Fruit fly (Drosophila melanogaster): ENCODE measurements around the gene CG9008.

Gene CG9008

dm6 chr2L:13773697-13774096, 6.3 kb downstream of the CG9008 start, which contains the start of gene CG43376:
Gene CG43376 (plus strand): TSS chr2L:13773997.
- TF ChIP-seq D1 (tag; optimal IDR thresholded peaks at IDR 0.05) (no peak), CG12605 (GFP tag; IDR thresholded peaks at IDR 0.05) (no peak), Snoo (tag; optimal IDR thresholded peaks at IDR 0.05) (no peak), fd96Ca (GFP tag; IDR thresholded peaks at IDR 0.05) (no peak), EcR (GFP tag; optimal IDR thresholded peaks at IDR 0.05) (no peak), CG15710 (tag; optimal IDR thresholded peaks at IDR 0.05) (no peak), CG32121 (GFP tag; IDR thresholded peaks at IDR 0.05) (no peak), CG17806 (tag; optimal IDR thresholded peaks at IDR 0.05) (no peak), CG34367 (tag; optimal IDR thresholded peaks at IDR 0.05) (no peak), CG13204 (GFP tag; optimal IDR thresholded peaks at IDR 0.05) (no peak), CG8159 (tag; optimal IDR thresholded peaks at IDR 0.05) (no peak), Pif1A (GFP tag; optimal IDR thresholded peaks at IDR 0.05) (no peak), CG10348 (GFP tag; IDR thresholded peaks at IDR 0.05) (no peak), CG4496 (GFP tag; IDR thresholded peaks at IDR 0.05) (no peak), CG8301 (tag; optimal IDR thresholded peaks at IDR 0.05) (no peak), CG14655 (GFP tag; optimal IDR thresholded peaks at IDR 0.05) (no peak), Pif1B (GFP tag; optimal IDR thresholded peaks at IDR 0.05) (no peak), rn (GFP tag; IDR thresholded peaks at IDR 0.05) (no peak), Ets98B (GFP tag; IDR thresholded peaks at IDR 0.05) (no peak), CG9948 (tag; optimal IDR thresholded peaks at IDR 0.05) (no peak)

dm6 chr2L:13770884-13771283, 9.1 kb downstream of the CG9008 start:
- no peak for TF ChIP-seq CG14655 (GFP tag; optimal IDR thresholded peaks at IDR 0.05)
- TF ChIP-seq fd96Ca (GFP tag; IDR thresholded peaks at IDR 0.05): no peak
- TF ChIP-seq CG8159 (tag; optimal IDR thresholded peaks at IDR 0.05): no peak
- TF ChIP-seq CG10348 (GFP tag; IDR thresholded peaks at IDR 0.05): no peak
- TF ChIP-seq CG9948 (tag; optimal IDR thresholded peaks at IDR 0.05): no peak
- TF ChIP-seq CG8301 (tag; optimal IDR thresholded peaks at IDR 0.05): no peak
- TF ChIP-seq CG15710 (tag; optimal IDR thresholded peaks at IDR 0.05): no peak
- TF ChIP-seq CG12605 (GFP tag; IDR thresholded peaks at IDR 0.05): no peak
- TF ChIP-seq D1 (tag; optimal IDR thresholded peaks at IDR 0.05): no peak
- no peak for TF ChIP-seq Pif1A (GFP tag; optimal IDR thresholded peaks at IDR 0.05)
- no peak for TF ChIP-seq Ets98B (GFP tag; IDR thresholded peaks at IDR 0.05)
- no peak for TF ChIP-seq CG4496 (GFP tag; IDR thresholded peaks at IDR 0.05)
- no peak for TF ChIP-seq CG13204 (GFP tag; optimal IDR thresholded peaks at IDR 0.05)
- no peak for TF ChIP-seq Snoo (tag; optimal IDR thresholded peaks at IDR 0.05)
- TF ChIP-seq rn (GFP tag; IDR thresholded peaks at IDR 0.05): no peak
- no peak for TF ChIP-seq Pif1B (GFP tag; optimal IDR thresholded peaks at IDR 0.05)
- TF ChIP-seq CG17806 (tag; optimal IDR thresholded peaks at IDR 0.05): no peak
- TF ChIP-seq gl (tag; optimal IDR thresholded peaks at IDR 0.05): no peak
- TF ChIP-seq CG34367 (tag; optimal IDR thresholded peaks at IDR 0.05): no peak

dm6 chr2L:13763144-13763543, 16.8 kb downstream of the CG9008 start:
- no peak for TF ChIP-seq CG13204 (GFP tag; optimal IDR thresholded peaks at IDR 0.05)
- no peak for TF ChIP-seq CG12605 (GFP tag; IDR thresholded peaks at IDR 0.05)
- TF ChIP-seq Pif1A (GFP tag; optimal IDR thresholded peaks at IDR 0.05): no peak
- TF ChIP-seq D1 (tag; optimal IDR thresholded peaks at IDR 0.05): no peak
- TF ChIP-seq CG10348 (GFP tag; IDR thresholded peaks at IDR 0.05): no peak
- TF ChIP-seq CG15710 (tag; optimal IDR thresholded peaks at IDR 0.05): no peak
- no peak for TF ChIP-seq CG34367 (tag; optimal IDR thresholded peaks at IDR 0.05)
- TF ChIP-seq CG17806 (tag; optimal IDR thresholded peaks at IDR 0.05): no peak

- TF ChIP-seq CG12605 (GFP tag; IDR thresholded peaks at IDR 0.05): no peak
- no peak for TF ChIP-seq CG13204 (GFP tag; optimal IDR thresholded peaks at IDR 0.05)
- TF ChIP-seq CG4496 (GFP tag; IDR thresholded peaks at IDR 0.05): no peak
- no peak for TF ChIP-seq CG17806 (tag; optimal IDR thresholded peaks at IDR 0.05)
- TF ChIP-seq CG14655 (GFP tag; optimal IDR thresholded peaks at IDR 0.05): no peak
- TF ChIP-seq Snoo (tag; optimal IDR thresholded peaks at IDR 0.05): no peak
- no peak for TF ChIP-seq rn (GFP tag; IDR thresholded peaks at IDR 0.05)
- TF ChIP-seq CG34367 (tag; optimal IDR thresholded peaks at IDR 0.05): no peak
- no peak for TF ChIP-seq fd96Ca (GFP tag; IDR thresholded peaks at IDR 0.05)
- no peak for TF ChIP-seq CG9948 (tag; optimal IDR thresholded peaks at IDR 0.05)
- TF ChIP-seq CG8301 (tag; optimal IDR thresholded peaks at IDR 0.05): no peak
- no peak for TF ChIP-seq D1 (tag; optimal IDR thresholded peaks at IDR 0.05)
- no peak for TF ChIP-seq EcR (GFP tag; optimal IDR thresholded peaks at IDR 0.05)
- TF ChIP-seq CG10348 (GFP tag; IDR thresholded peaks at IDR 0.05): no peak
- no peak for TF ChIP-seq CG8159 (tag; optimal IDR thresholded peaks at IDR 0.05)
- no peak for TF ChIP-seq Ets98B (GFP tag; IDR thresholded peaks at IDR 0.05)
Observed at dm6 chr2L:13746652-13747051, 33.3 kb downstream of the CG9008 start, which contains the start of gene TM9SF4. Gene TM9SF4 (plus strand): TSS chr2L:13746952.

- TF ChIP-seq CG4496 (GFP tag; IDR thresholded peaks at IDR 0.05) (no peak), CG12605 (GFP tag; IDR thresholded peaks at IDR 0.05) (no peak), Ets98B (GFP tag; IDR thresholded peaks at IDR 0.05) (no peak), CG8159 (tag; optimal IDR thresholded peaks at IDR 0.05) (no peak), D1 (tag; optimal IDR thresholded peaks at IDR 0.05) (no peak), gl (tag; optimal IDR thresholded peaks at IDR 0.05) (no peak), CG8301 (tag; optimal IDR thresholded peaks at IDR 0.05) (no peak), CG17806 (tag; optimal IDR thresholded peaks at IDR 0.05) (no peak), Pif1A (GFP tag; optimal IDR thresholded peaks at IDR 0.05) (no peak), fd96Ca (GFP tag; IDR thresholded peaks at IDR 0.05) (no peak), rn (GFP tag; IDR thresholded peaks at IDR 0.05) (no peak), CG10348 (GFP tag; IDR thresholded peaks at IDR 0.05) (no peak), CG14655 (GFP tag; optimal IDR thresholded peaks at IDR 0.05) (no peak), CG15710 (tag; optimal IDR thresholded peaks at IDR 0.05) (no peak), Snoo (tag; optimal IDR thresholded peaks at IDR 0.05) (no peak), CG34367 (tag; optimal IDR thresholded peaks at IDR 0.05) (no peak), CG9948 (tag; optimal IDR thresholded peaks at IDR 0.05) (no peak), CG32121 (GFP tag; IDR thresholded peaks at IDR 0.05) (no peak)
Observed at dm6 chr2L:13735838-13736237, 44.1 kb downstream of the CG9008 start, which contains the start of gene nur. Gene nur (plus strand): TSS chr2L:13736138.

- TF ChIP-seq CG8301 (tag; optimal IDR thresholded peaks at IDR 0.05) (no peak), rn (GFP tag; IDR thresholded peaks at IDR 0.05) (no peak), CG34367 (tag; optimal IDR thresholded peaks at IDR 0.05) (no peak), CG4496 (GFP tag; IDR thresholded peaks at IDR 0.05) (no peak)
Observed at dm6 chr2L:13732287-13732686, 47.7 kb downstream of the CG9008 start.

Measured in whole organism, pupa.